Worm (Caenorhabditis elegans) whole organism, young adult: Measurements from ENCODE around the gene C01G5.3.

Experiments
- C06A6.2 ChIP-seq: fragments of 200-800 bp; sonication (Bioruptor generic); conservative IDR thresholded peaks from 2 replicates; pipeline ENCODE4 v1.3.6; 2022; ENCODE audit warnings: missing genetic modification characterization, missing compliant biosample characterization
- C17E4.6 ChIP-seq: fragments of 200-800 bp; sonication (Bioruptor generic); IDR thresholded peaks from 2 replicates; pipeline ENCODE4 v1.3.6; 2022; ENCODE audit warnings: missing genetic modification reagents, missing genetic modification characterization, missing compliant biosample characterization
- F10E7.11 ChIP-seq: sonication (generic microtip); optimal IDR thresholded peaks from 2 replicates; lab custom pipeline; 2017; ENCODE audit warnings: mild to moderate bottlenecking, missing genetic modification characterization, moderate library complexity, missing compliant biosample characterization
- F37B4.10 ChIP-seq: fragments of 200-800 bp; sonication (Bioruptor generic); IDR thresholded peaks from 2 replicates; pipeline ENCODE4 v1.3.6; 2022; ENCODE audit warnings: missing genetic modification characterization, missing compliant biosample characterization
- K12H6.12 ChIP-seq: fragments of 200-800 bp; sonication (Bioruptor generic); optimal IDR thresholded peaks from 2 replicates; lab custom pipeline; 2018; ENCODE audit warnings: mild to moderate bottlenecking, missing genetic modification characterization, missing compliant biosample characterization
- Y53G8AR.9 ChIP-seq: fragments of 200-800 bp; sonication (Bioruptor generic); conservative IDR thresholded peaks from 2 replicates; pipeline ENCODE4 v1.3.6; 2022; ENCODE audit warnings: missing genetic modification reagents, missing genetic modification characterization, missing compliant biosample characterization
- Y56A3A.18 ChIP-seq: fragments of 200-800 bp; sonication (Bioruptor generic); IDR thresholded peaks from 2 replicates; pipeline ENCODE4 v1.3.6; 2022; ENCODE audit warnings: missing genetic modification reagents, missing genetic modification characterization, missing compliant biosample characterization
- ama-1 ChIP-seq, 3 experiments: fragments of 150-350 bp in 1 of 3; sonication (generic microtip) in 2 of 3; optimal IDR thresholded peaks; 2 replicates each; lab custom pipeline; 2014 to 2018; ENCODE audit warnings: missing biosample characterization in 2 of 3, missing genetic modification characterization in 2 of 3, missing genetic modification reagents in 2 of 3
- athp-1 ChIP-seq: sonication (generic microtip); optimal IDR thresholded peaks from 2 replicates; lab custom pipeline; 2017; ENCODE audit warnings: mild to moderate bottlenecking, missing genetic modification characterization, missing compliant biosample characterization
- attf-5 ChIP-seq: fragments of 200-800 bp; sonication (Bioruptor generic); optimal IDR thresholded peaks from 2 replicates; lab custom pipeline; 2018; ENCODE audit warnings: mild to moderate bottlenecking, missing genetic modification characterization, missing compliant biosample characterization
- bed-2 ChIP-seq: fragments of 200-800 bp; sonication (Bioruptor generic); IDR thresholded peaks from 2 replicates; pipeline ENCODE4 v1.3.6; 2022; ENCODE audit warnings: missing genetic modification reagents, missing genetic modification characterization, missing compliant biosample characterization
- cebp-1 ChIP-seq, 2 experiments: fragments of 200-800 bp in 1 of 2; sonication (Bioruptor generic) in 1 of 2; sonication (generic microtip) in 1 of 2; IDR thresholded peaks in 1 of 2; optimal IDR thresholded peaks in 1 of 2; 2 replicates each; pipeline versions ENCODE4 v1.3.6 to Lab custom; 2017 to 2022; ENCODE audit warnings: missing compliant biosample characterization in 2 of 2, missing genetic modification characterization in 2 of 2, mild to moderate bottlenecking in 1 of 2, missing genetic modification reagents in 1 of 2, moderate library complexity in 1 of 2
- ceh-58 ChIP-seq: fragments of 200-800 bp; sonication (Bioruptor generic); IDR thresholded peaks from 2 replicates; pipeline ENCODE4 v1.3.6; 2022; ENCODE audit warnings: missing genetic modification characterization, missing compliant biosample characterization
- die-1 ChIP-seq: sonication (generic microtip); optimal IDR thresholded peaks from 2 replicates; lab custom pipeline; 2016; ENCODE audit warnings: missing genotype, mild to moderate bottlenecking, missing genetic modification characterization, missing compliant biosample characterization
- dox-1 ChIP-seq: fragments of 200-800 bp; sonication (Bioruptor generic); IDR thresholded peaks from 2 replicates; pipeline ENCODE4 v1.3.6; 2022; ENCODE audit warnings: missing genetic modification reagents, missing genetic modification characterization, missing compliant biosample characterization
- egl-44 ChIP-seq: fragments of 200-800 bp; sonication (Bioruptor generic); IDR thresholded peaks from 2 replicates; pipeline ENCODE4 v1.3.6; 2022; ENCODE audit warnings: missing genetic modification reagents, missing genetic modification characterization, missing compliant biosample characterization
- hmg-1.2 ChIP-seq: fragments of 200-800 bp; sonication (Bioruptor generic); IDR thresholded peaks from 2 replicates; pipeline ENCODE4 v1.3.6; 2022; ENCODE audit warnings: missing genetic modification reagents, missing genetic modification characterization, missing compliant biosample characterization
- lir-1 ChIP-seq: fragments of 200-800 bp; sonication (Bioruptor generic); conservative IDR thresholded peaks from 2 replicates; pipeline ENCODE4 v1.3.6; 2022; ENCODE audit warnings: missing genetic modification reagents, missing genetic modification characterization, missing compliant biosample characterization
- lsl-1 ChIP-seq: fragments of 200-800 bp; sonication (Bioruptor generic); optimal IDR thresholded peaks from 2 replicates; lab custom pipeline; 2018; ENCODE audit warnings: mild to moderate bottlenecking, missing genetic modification characterization, moderate library complexity, missing compliant biosample characterization
- mcd-1 ChIP-seq: fragments of 200-800 bp; sonication (Bioruptor generic); IDR thresholded peaks from 2 replicates; pipeline ENCODE4 v1.3.6; 2022; ENCODE audit warnings: missing genetic modification reagents, missing genetic modification characterization, missing compliant biosample characterization
- mel-28 ChIP-seq: sonication (generic microtip); optimal IDR thresholded peaks from 2 replicates; lab custom pipeline; 2016; ENCODE audit warnings: borderline replicate concordance, mild to moderate bottlenecking, missing genetic modification characterization, missing compliant biosample characterization
- mes-4 ChIP-seq: sonication (generic microtip); optimal IDR thresholded peaks from 2 replicates; lab custom pipeline; 2016; ENCODE audit warnings: missing genotype, missing genetic modification characterization, missing compliant biosample characterization
- nfyb-1 ChIP-seq: fragments of 200-800 bp; sonication (Bioruptor generic); IDR thresholded peaks from 2 replicates; pipeline ENCODE4 v1.3.6; 2022; ENCODE audit warnings: missing genetic modification reagents, missing genetic modification characterization, missing compliant biosample characterization
- nhr-80 ChIP-seq: sonication (generic microtip); optimal IDR thresholded peaks from 2 replicates; lab custom pipeline; 2016; ENCODE audit warnings: missing genetic modification characterization, missing compliant biosample characterization
- pbrm-1 ChIP-seq: fragments of 200-800 bp; sonication (Bioruptor generic); IDR thresholded peaks from 2 replicates; pipeline ENCODE4 v1.3.6; 2022; ENCODE audit warnings: missing genetic modification reagents, missing genetic modification characterization, missing compliant biosample characterization
- rcor-1 ChIP-seq: fragments of 200-800 bp; sonication (Bioruptor generic); IDR thresholded peaks from 2 replicates; pipeline ENCODE4 v1.3.6; 2022; ENCODE audit warnings: missing genetic modification reagents, missing genetic modification characterization, missing compliant biosample characterization
- repo-1 ChIP-seq: sonication (generic microtip); optimal IDR thresholded peaks from 2 replicates; lab custom pipeline; 2017; ENCODE audit warnings: mild to moderate bottlenecking, missing genetic modification characterization, missing compliant biosample characterization
- sdz-38 ChIP-seq: sonication (generic microtip); optimal IDR thresholded peaks from 2 replicates; lab custom pipeline; 2016; ENCODE audit warnings: missing genotype, missing genetic modification characterization, missing compliant biosample characterization
- sea-2 ChIP-seq: fragments of 200-800 bp; sonication (Bioruptor generic); IDR thresholded peaks from 2 replicates; pipeline ENCODE4 v1.3.6; 2022; ENCODE audit warnings: missing genetic modification characterization, missing compliant biosample characterization
- snpc-3.4 ChIP-seq: sonication (generic microtip); optimal IDR thresholded peaks from 2 replicates; lab custom pipeline; 2017; ENCODE audit warnings: missing genetic modification characterization, mild to moderate bottlenecking, missing compliant biosample characterization, antibody characterized with exemption, moderate library complexity, missing genotype, missing genetic modification reagents
- snpc-4 ChIP-seq, 5 experiments: fragments of 150-350 bp in 1 of 5; sonication (generic microtip) in 4 of 5; optimal IDR thresholded peaks; 2 replicates each; lab custom pipeline; 2014 to 2018; ENCODE audit warnings: missing genetic modification characterization in 5 of 5, missing biosample characterization in 3 of 5, antibody characterized with exemption in 2 of 5, mild to moderate bottlenecking in 2 of 5, missing compliant biosample characterization in 2 of 5, missing genotype in 2 of 5, moderate library complexity in 2 of 5, missing genetic modification reagents in 1 of 5
- sptf-2 ChIP-seq: fragments of 200-800 bp; sonication (Bioruptor generic); optimal IDR thresholded peaks from 2 replicates; lab custom pipeline; 2018; ENCODE audit warnings: mild to moderate bottlenecking, missing genetic modification characterization, missing compliant biosample characterization
- tbp1 ChIP-seq: fragments of 200-800 bp; sonication (Bioruptor generic); optimal IDR thresholded peaks from 2 replicates; lab custom pipeline; 2018; ENCODE audit warnings: mild to moderate bottlenecking, missing genetic modification characterization, missing compliant biosample characterization
- unc-130 ChIP-seq: sonication (generic microtip); optimal IDR thresholded peaks from 2 replicates; lab custom pipeline; 2016; ENCODE audit warnings: missing genetic modification reagents, missing genetic modification characterization, missing compliant biosample characterization
- zfh-2 ChIP-seq: fragments of 200-800 bp; sonication (Bioruptor generic); conservative IDR thresholded peaks from 2 replicates; pipeline ENCODE4 v1.3.6; 2022; ENCODE audit warnings: missing genetic modification reagents, missing genetic modification characterization, missing compliant biosample characterization
- ztf-18 ChIP-seq: sonication (generic microtip); optimal IDR thresholded peaks from 2 replicates; lab custom pipeline; 2016; ENCODE audit warnings: missing genotype, mild to moderate bottlenecking, missing genetic modification characterization, missing compliant biosample characterization
- ztf-26 ChIP-seq: sonication (generic microtip); optimal IDR thresholded peaks from 2 replicates; lab custom pipeline; 2017; ENCODE audit warnings: missing genetic modification characterization, missing compliant biosample characterization
- ztf-3 ChIP-seq: fragments of 200-800 bp; sonication (Bioruptor generic); optimal IDR thresholded peaks from 2 replicates; lab custom pipeline; 2018; ENCODE audit warnings: mild to moderate bottlenecking, missing genetic modification characterization, missing compliant biosample characterization

C01G5.3 gene

ce11 chrIV:6576728-6577101, 40.7 kb downstream of the C01G5.3 start:
- TF ChIP-seq rcor-1 (GFP tag; lab: Robert Waterston, UW) (peak; percentile 21; the same call in 1 of the 2 replicates), pbrm-1 (no peak), snpc-3.4 (tag; lab: Kevin White, UChicago) (peak; percentile 35), snpc-4 (GFP tag; optimal IDR thresholded peaks at IDR 0.05; lab: Kevin White, UChicago) (no peak), snpc-4 (tag; optimal IDR thresholded peaks at IDR 0.05; lab: Kevin White, UChicago) (peak in 1 of 4 experiments; percentile 19), hmg-1.2 (GFP tag; lab: Robert Waterston, UW) (peak; percentile 82; the same call in 1 of the 2 replicates), attf-5 (GFP tag; lab: Kevin White, UChicago) (peak; percentile 27), unc-130 (GFP tag; lab: Kevin White, UChicago) (no peak), nhr-80 (tag; lab: Kevin White, UChicago) (peak; percentile 34), tbp1 (GFP tag; lab: Kevin White, UChicago) (peak; percentile 16), lsl-1 (GFP tag; lab: Kevin White, UChicago) (no peak), mcd-1 (peak; percentile 41; the same call in 1 of the 2 replicates), ztf-26 (tag; lab: Kevin White, UChicago) (peak; percentile 12), F37B4.10 (GFP tag; lab: Robert Waterston, UW) (no peak), cebp-1 (GFP tag; IDR thresholded peaks at IDR 0.05; lab: Robert Waterston, UW) (no peak), cebp-1 (tag; optimal IDR thresholded peaks at IDR 0.05; lab: Kevin White, UChicago) (peak; percentile 61)

DNA sequence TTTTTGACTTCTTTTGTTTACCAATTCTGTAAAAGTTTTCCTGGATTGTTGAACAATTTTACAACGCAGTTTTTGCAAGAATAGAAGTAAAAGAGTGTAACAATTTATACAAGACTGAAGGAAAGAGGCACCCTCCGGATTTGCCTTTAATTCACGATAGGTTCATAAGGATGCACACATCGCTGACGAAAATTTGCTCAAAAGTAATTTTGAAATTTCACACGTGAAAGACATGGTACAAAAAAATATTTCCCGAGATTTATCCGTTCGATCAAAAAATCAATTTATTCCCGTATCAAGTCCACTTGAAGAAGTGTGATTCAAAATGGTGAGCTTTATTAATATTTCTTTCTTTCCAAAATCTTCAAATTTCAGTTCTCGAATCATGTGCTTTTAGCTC, 41.9 kb downstream of the C01G5.3 start, which contains the start of gene C43G2.3:
Gene C43G2.3, plus strand, starts transcription at position 301 of the 400 bp plus-strand sequence.
- TF ChIP-seq zfh-2 (GFP tag; lab: Robert Waterston, UW) (no peak), nfyb-1 (GFP tag; lab: Robert Waterston, UW) (no peak), egl-44 (GFP tag; lab: Robert Waterston, UW) (no peak), mes-4 (tag; lab: Kevin White, UChicago) (no peak), tbp1 (GFP tag; lab: Kevin White, UChicago) (no peak), pbrm-1 (no peak), ceh-58 (GFP tag; lab: Robert Waterston, UW) (no peak), hmg-1.2 (GFP tag; lab: Robert Waterston, UW) (no peak), sea-2 (GFP tag; lab: Robert Waterston, UW) (no peak), die-1 (tag; lab: Kevin White, UChicago) (no peak), Y56A3A.18 (GFP tag; lab: Robert Waterston, UW) (no peak), C17E4.6 (GFP tag; lab: Robert Waterston, UW) (no peak), mel-28 (tag; lab: Kevin White, UChicago) (no peak), lsl-1 (GFP tag; lab: Kevin White, UChicago) (no peak), lir-1 (GFP tag; lab: Robert Waterston, UW) (no peak), mcd-1 (no peak)

ce11 chrIV:6581658-6582057, 45.6 kb downstream of the C01G5.3 start:
- no peak for TF ChIP-seq ama-1 (optimal IDR thresholded peaks at IDR 0.05; lab: Kevin White, UChicago)
- no peak for TF ChIP-seq ama-1 (GFP tag; optimal IDR thresholded peaks at IDR 0.05; lab: Kevin White, UChicago)
- no peak for TF ChIP-seq die-1 (tag; lab: Kevin White, UChicago)
- TF ChIP-seq K12H6.12 (tag; lab: Kevin White, UChicago), result no peak
- TF ChIP-seq Y53G8AR.9, result no peak
- TF ChIP-seq repo-1 (tag; lab: Kevin White, UChicago), result no peak
- no peak for TF ChIP-seq bed-2
- no peak for TF ChIP-seq ztf-18 (tag; lab: Kevin White, UChicago)
- TF ChIP-seq C06A6.2, result no peak
- TF ChIP-seq egl-44 (GFP tag; lab: Robert Waterston, UW), result no peak
- no peak for TF ChIP-seq dox-1
- no peak for TF ChIP-seq ztf-3 (GFP tag; lab: Kevin White, UChicago)
- TF ChIP-seq sdz-38, result no peak
- no peak for TF ChIP-seq mel-28 (tag; lab: Kevin White, UChicago)
- no peak for TF ChIP-seq sptf-2 (GFP tag; lab: Kevin White, UChicago)
- TF ChIP-seq hmg-1.2 (GFP tag; lab: Robert Waterston, UW), result no peak
- no peak for TF ChIP-seq athp-1
- TF ChIP-seq F10E7.11, result no peak
